Worm (Caenorhabditis elegans): ENCODE results near the gene tps-1.

The tps-1 gene

ce11 chrX:17479694-17480574 is 5.6 kb upstream of the tps-1 start (continued):
- TF ChIP-seq mes-4 (tag; optimal IDR thresholded peaks at IDR 0.05) (no peak), F49E8.2 (tag; optimal IDR thresholded peaks at IDR 0.05; ENCODE audit: insufficient read depth) (no peak), hlh-12 (tag; optimal IDR thresholded peaks at IDR 0.05) (no peak), ccch-3 (GFP tag; optimal IDR thresholded peaks at IDR 0.05) (no peak), ZK185.1 (tag; optimal IDR thresholded peaks at IDR 0.05; ENCODE audit: poor library complexity, severe bottlenecking) (peak; percentile 1), ztf-22 (GFP tag; optimal IDR thresholded peaks at IDR 0.05) (peak; percentile 82), madf-3 (GFP tag; IDR thresholded peaks at IDR 0.05) (no peak), attf-5 (GFP tag; optimal IDR thresholded peaks at IDR 0.05) (peak; percentile 75), dpff-1 (tag; optimal IDR thresholded peaks at IDR 0.05) (peak; percentile 39), cebp-1 (GFP tag; IDR thresholded peaks at IDR 0.05) (no peak), cebp-1 (tag; optimal IDR thresholded peaks at IDR 0.05) (peak; percentile 83), lin-35 (GFP tag; optimal IDR thresholded peaks at IDR 0.05) (peak in 1 of 3 experiments; percentile 18), B0336.3 (GFP tag; IDR thresholded peaks at IDR 0.05) (peak; percentile 93), ceh-27 (GFP tag; optimal IDR thresholded peaks at IDR 0.05) (peak; percentile 88), nhr-90 (tag; optimal IDR thresholded peaks at IDR 0.05) (peak; percentile 50), aptf-2 (GFP tag; conservative IDR thresholded peaks at IDR 0.05) (0 out of 2 replicates have a peak, but pooled peaks have one; percentile 21), tbp1 (GFP tag; optimal IDR thresholded peaks at IDR 0.05) (peak; percentile 40), nhr-120 (GFP tag; IDR thresholded peaks at IDR 0.05) (no peak), F22D6.2 (tag; optimal IDR thresholded peaks at IDR 0.05) (peak; percentile 74), tbx-9 (tag; optimal IDR thresholded peaks at IDR 0.05; ENCODE audit: borderline replicate concordance) (no peak), ztf-18 (tag; optimal IDR thresholded peaks at IDR 0.05) (peak; percentile 35), F37B4.10 (GFP tag; IDR thresholded peaks at IDR 0.05) (0 out of 2 replicates have a peak, but pooled peaks have one; percentile 6), fkh-3 (tag; optimal IDR thresholded peaks at IDR 0.05) (no peak), B0035.1 (tag; optimal IDR thresholded peaks at IDR 0.05) (peak; percentile 66), let-607 (tag; optimal IDR thresholded peaks at IDR 0.05) (peak; percentile 21 to 52), ets-4 (GFP tag; optimal IDR thresholded peaks at IDR 0.05) (peak; percentile 78), ztf-6 (GFP tag; IDR thresholded peaks at IDR 0.05) (no peak), egl-18 (GFP tag; IDR thresholded peaks at IDR 0.05) (peak; percentile 56; the same call in 1 of the 2 replicates), unc-130 (GFP tag; optimal IDR thresholded peaks at IDR 0.05) (no peak), lsl-1 (GFP tag; optimal IDR thresholded peaks at IDR 0.05) (no peak), F23B12.7 (tag; optimal IDR thresholded peaks at IDR 0.05; ENCODE audit: insufficient read depth) (peak; percentile 37), bed-2 (GFP tag; IDR thresholded peaks at IDR 0.05) (peak; percentile 27; the same call in 1 of the 2 replicates), rec-8 (tag; optimal IDR thresholded peaks at IDR 0.05) (no peak), nfya-1 (tag; optimal IDR thresholded peaks at IDR 0.05; ENCODE audit: borderline replicate concordance, insufficient read depth) (no peak), K12H6.12 (tag; optimal IDR thresholded peaks at IDR 0.05) (peak; percentile 93), mxl-1 (tag; optimal IDR thresholded peaks at IDR 0.05) (peak; percentile 15), F39B2.1 (GFP tag; IDR thresholded peaks at IDR 0.05) (no peak), lin-40 (tag; optimal IDR thresholded peaks at IDR 0.05) (peak; percentile 93), ztf-25 (GFP tag; IDR thresholded peaks at IDR 0.05) (no peak), repo-1 (tag; optimal IDR thresholded peaks at IDR 0.05) (peak; percentile 85), ztf-26 (tag; optimal IDR thresholded peaks at IDR 0.05) (peak; percentile 83), lin-26 (GFP tag; IDR thresholded peaks at IDR 0.05) (peak; percentile 80; the same call in 1 of the 2 replicates), Y79H2A.3 (GFP tag; conservative IDR thresholded peaks at IDR 0.05) (no peak), lin-54 (GFP tag; optimal IDR thresholded peaks at IDR 0.05) (peak; percentile 33), chd-7 (tag; optimal IDR thresholded peaks at IDR 0.05) (peak; percentile 91), atf-7 (tag; optimal IDR thresholded peaks at IDR 0.05) (peak; percentile 89)

Data from whole organism, young adult.